Fruit fly (Drosophila melanogaster) whole organism, embryonic: Measurements from ENCODE around the gene mRpS10.
A peak's percentile ranks its signal among the peaks of the same experiment; 100 is the strongest.

Source experiments
- Atf-2 ChIP-seq: fragments of 200-800 bp; sonication (Bioruptor generic); optimal IDR thresholded peaks from 2 replicates; lab custom pipeline; 2016; ENCODE audit warnings: missing biosample characterization, missing genetic modification characterization
- CG10267 ChIP-seq: fragments of 200-800 bp; sonication (Bioruptor generic); optimal IDR thresholded peaks from 2 replicates; lab custom pipeline; 2018; ENCODE audit warnings: missing biosample characterization, mild to moderate bottlenecking, missing genetic modification characterization, moderate library complexity
- CG10321 ChIP-seq: fragments of 200-800 bp; sonication (Bioruptor generic); IDR thresholded peaks from 2 replicates; pipeline ENCODE4 v1.3.6; 2022; ENCODE audit warnings: missing biosample characterization, missing genetic modification characterization
- CG10565 ChIP-seq: fragments of 200-800 bp; sonication (Bioruptor generic); optimal IDR thresholded peaks from 3 replicates; lab custom pipeline; 2016; ENCODE audit warnings: missing biosample characterization, mild to moderate bottlenecking, missing genetic modification characterization
- CG11723 ChIP-seq: fragments of 200-800 bp; sonication (Bioruptor generic); optimal IDR thresholded peaks from 2 replicates; lab custom pipeline; 2017; ENCODE audit warnings: missing biosample characterization, mild to moderate bottlenecking, missing genetic modification characterization
- CG12236 ChIP-seq: fragments of 200-800 bp; sonication (Bioruptor generic); optimal IDR thresholded peaks from 2 replicates; lab custom pipeline; 2016; ENCODE audit warnings: missing biosample characterization, missing genetic modification characterization
- CG15011 ChIP-seq: fragments of 200-800 bp; sonication (Bioruptor generic); optimal IDR thresholded peaks from 3 replicates; lab custom pipeline; 2018; ENCODE audit warnings: missing biosample characterization, mild to moderate bottlenecking, missing genetic modification characterization
- CG17829 ChIP-seq: fragments of 200-800 bp; optimal IDR thresholded peaks from 2 replicates; lab custom pipeline; 2019; ENCODE audit warnings: missing biosample characterization, mild to moderate bottlenecking, missing genetic modification characterization, moderate library complexity
- CG18011 ChIP-seq: fragments of 200-800 bp; sonication (Bioruptor generic); optimal IDR thresholded peaks from 2 replicates; lab custom pipeline; 2017; ENCODE audit warnings: missing biosample characterization, missing genetic modification characterization, mild to moderate bottlenecking, moderate library complexity, missing genotype
- CG18262 ChIP-seq: fragments of 200-800 bp; optimal IDR thresholded peaks from 3 replicates; lab custom pipeline; 2019; ENCODE audit warnings: missing biosample characterization, mild to moderate bottlenecking, missing genetic modification characterization, moderate library complexity
- CG18764 ChIP-seq: fragments of 200-800 bp; sonication (Bioruptor generic); optimal IDR thresholded peaks from 3 replicates; lab custom pipeline; 2016; ENCODE audit warnings: missing biosample characterization, missing genetic modification characterization
- CG2129 ChIP-seq: fragments of 200-800 bp; sonication (Bioruptor generic); IDR thresholded peaks from 2 replicates; pipeline ENCODE4 v1.3.6; 2022; ENCODE audit warnings: missing biosample characterization, missing genetic modification characterization; ENCODE audit not compliant: partially characterized antibody
- CG31365 ChIP-seq: fragments of 200-800 bp; sonication (Bioruptor generic); optimal IDR thresholded peaks from 2 replicates; lab custom pipeline; 2018; ENCODE audit warnings: missing biosample characterization, mild to moderate bottlenecking, missing genetic modification characterization
- CG31441 ChIP-seq: fragments of 200-800 bp; sonication (Bioruptor generic); IDR thresholded peaks from 2 replicates; pipeline ENCODE4 v1.3.6; 2022; ENCODE audit warnings: missing biosample characterization, missing genetic modification characterization
- CG3726 ChIP-seq: fragments of 200-800 bp; sonication (Bioruptor generic); IDR thresholded peaks from 3 replicates; pipeline ENCODE4, ENCODE4 v1.3.6; 2022; ENCODE audit warnings: missing biosample characterization, missing genetic modification characterization
- CG3995 ChIP-seq: fragments of 200-800 bp; sonication (Bioruptor generic); optimal IDR thresholded peaks from 3 replicates; lab custom pipeline; 2016; ENCODE audit warnings: missing biosample characterization, missing genetic modification characterization
- CG43689 ChIP-seq: fragments of 200-800 bp; sonication (Bioruptor generic); IDR thresholded peaks from 2 replicates; pipeline ENCODE4 v1.3.6; 2022; ENCODE audit warnings: missing biosample characterization, missing genetic modification characterization
- CG6689 ChIP-seq: fragments of 200-800 bp; sonication (Bioruptor generic); IDR thresholded peaks from 2 replicates; pipeline ENCODE4 v1.3.6; 2022; ENCODE audit warnings: missing biosample characterization, missing genetic modification characterization
- CG6791 ChIP-seq: fragments of 200-800 bp; sonication (Bioruptor generic); IDR thresholded peaks from 3 replicates; pipeline ENCODE4 v1.3.6; 2022; ENCODE audit warnings: missing biosample characterization, missing genetic modification characterization; ENCODE audit not compliant: partially characterized antibody
- CG9727 ChIP-seq: fragments of 200-800 bp; sonication (Bioruptor generic); optimal IDR thresholded peaks from 3 replicates; lab custom pipeline; 2017; ENCODE audit warnings: missing biosample characterization, mild to moderate bottlenecking, missing genetic modification characterization
- D19A ChIP-seq: fragments of 200-800 bp; optimal IDR thresholded peaks from 3 replicates; lab custom pipeline; 2019; ENCODE audit warnings: missing biosample characterization, mild to moderate bottlenecking, missing genetic modification characterization, moderate library complexity
- Deaf1 ChIP-seq: fragments of 200-800 bp; optimal IDR thresholded peaks from 3 replicates; lab custom pipeline; 2019; ENCODE audit warnings: missing biosample characterization, mild to moderate bottlenecking, missing genetic modification characterization, moderate library complexity
- Fer1 ChIP-seq: fragments of 200-800 bp; sonication (Bioruptor generic); optimal IDR thresholded peaks from 2 replicates; lab custom pipeline; 2017; ENCODE audit warnings: missing biosample characterization, mild to moderate bottlenecking, missing genetic modification characterization
- Gug ChIP-seq: fragments of 200-800 bp; sonication (Bioruptor generic); IDR thresholded peaks from 4 replicates; pipeline ENCODE4 v1.3.6; 2022; ENCODE audit warnings: missing biosample characterization, missing genetic modification characterization
- Hr51 ChIP-seq, 2 experiments: fragments of 200-800 bp; sonication (Bioruptor generic); optimal IDR thresholded peaks; 2 replicates in 1 of 2; 3 replicates in 1 of 2; lab custom pipeline; 2016 to 2018; ENCODE audit warnings: missing biosample characterization in 2 of 2, missing genetic modification characterization in 2 of 2, mild to moderate bottlenecking in 1 of 2, moderate library complexity in 1 of 2
- Hsf ChIP-seq: fragments of 200-800 bp; sonication (Bioruptor generic); optimal IDR thresholded peaks from 3 replicates; lab custom pipeline; 2016; ENCODE audit warnings: missing biosample characterization, missing genetic modification characterization
- MBD-R2 ChIP-seq: fragments of 200-800 bp; sonication (Bioruptor generic); IDR thresholded peaks from 2 replicates; pipeline ENCODE4 v1.3.6; 2022; ENCODE audit warnings: missing biosample characterization, missing genetic modification characterization
- Med ChIP-seq: fragments of 200-800 bp; sonication (Bioruptor generic); peaks from one replicate; lab custom pipeline; 2016; ENCODE audit warnings: missing biosample characterization, missing genetic modification characterization, mild to moderate bottlenecking, inconsistent platforms, moderate library complexity
- Meics ChIP-seq: fragments of 200-800 bp; sonication (Bioruptor generic); optimal IDR thresholded peaks from 2 replicates; lab custom pipeline; 2017; ENCODE audit warnings: missing biosample characterization, mild to moderate bottlenecking, missing genetic modification characterization
- NC2α ChIP-seq: fragments of 200-800 bp; sonication (Bioruptor generic); optimal IDR thresholded peaks from 2 replicates; lab custom pipeline; 2016; ENCODE audit warnings: missing biosample characterization, missing genetic modification characterization
- PHDP ChIP-seq: fragments of 200-800 bp; sonication (Bioruptor generic); optimal IDR thresholded peaks from 3 replicates; lab custom pipeline; 2018; ENCODE audit warnings: missing biosample characterization, mild to moderate bottlenecking, missing genetic modification characterization, moderate library complexity
- Trl ChIP-seq, 3 experiments: fragments of >200 bp in 2 of 3; fragments of 200-800 bp in 1 of 3; sonication (Bioruptor generic) in 1 of 3; optimal IDR thresholded peaks; 2 replicates in 1 of 3; 3 replicates in 2 of 3; lab custom pipeline; 2016 to 2017; ENCODE audit warnings: missing biosample characterization in 1 of 3, missing genetic modification characterization in 1 of 3
- ase ChIP-seq: fragments of 200-800 bp; sonication (Bioruptor generic); IDR thresholded peaks from 3 replicates; pipeline ENCODE4 v1.3.6; 2022; ENCODE audit warnings: missing biosample characterization, missing genetic modification characterization
- bowl ChIP-seq: fragments of 200-800 bp; sonication (Bioruptor generic); IDR thresholded peaks from 2 replicates; pipeline ENCODE4 v1.3.6; 2022; ENCODE audit warnings: missing biosample characterization, missing genetic modification characterization
- chinmo ChIP-seq: fragments of 200-800 bp; sonication (Bioruptor generic); IDR thresholded peaks from 4 replicates; pipeline ENCODE4 v1.3.6; 2022; ENCODE audit warnings: missing biosample characterization, missing genetic modification characterization; ENCODE audit not compliant: partially characterized antibody
- ewg ChIP-seq: fragments of 200-800 bp; sonication (Bioruptor generic); optimal IDR thresholded peaks from 3 replicates; lab custom pipeline; 2017; ENCODE audit warnings: mild to moderate bottlenecking, missing biosample characterization, missing genetic modification reagents, missing genetic modification characterization
- eyg ChIP-seq: fragments of 200-800 bp; sonication (Bioruptor generic); optimal IDR thresholded peaks from 3 replicates; lab custom pipeline; 2016; ENCODE audit warnings: missing biosample characterization, missing genetic modification characterization
- gcm2 ChIP-seq: fragments of 200-800 bp; sonication (Bioruptor generic); optimal IDR thresholded peaks from 2 replicates; lab custom pipeline; 2016; ENCODE audit warnings: missing biosample characterization, missing genetic modification characterization
- gfzf ChIP-seq: fragments of 200-800 bp; sonication (Bioruptor generic); optimal IDR thresholded peaks from 2 replicates; lab custom pipeline; 2016; ENCODE audit warnings: missing biosample characterization, mild to moderate bottlenecking, missing genetic modification characterization, moderate library complexity
- kay ChIP-seq: fragments of 200-800 bp; sonication (Bioruptor generic); optimal IDR thresholded peaks from 2 replicates; lab custom pipeline; 2016; ENCODE audit warnings: missing biosample characterization, missing genetic modification characterization
- kni ChIP-seq: fragments of 200-800 bp; sonication (Bioruptor generic); optimal IDR thresholded peaks from 3 replicates; lab custom pipeline; 2017; ENCODE audit warnings: mild to moderate bottlenecking, missing biosample characterization, missing genetic modification reagents, missing genetic modification characterization
- knrl ChIP-seq: fragments of 200-800 bp; sonication (Bioruptor generic); IDR thresholded peaks from 3 replicates; pipeline ENCODE4 v1.3.6; 2022; ENCODE audit warnings: missing biosample characterization, missing genetic modification characterization; ENCODE audit not compliant: partially characterized antibody
- lmd ChIP-seq: fragments of 200-800 bp; sonication (Bioruptor generic); IDR thresholded peaks from 2 replicates; pipeline ENCODE4 v1.3.6; 2022; ENCODE audit warnings: missing biosample characterization, missing genetic modification characterization
- nmo ChIP-seq: fragments of 200-800 bp; sonication (Bioruptor generic); optimal IDR thresholded peaks from 2 replicates; lab custom pipeline; 2018; ENCODE audit warnings: missing biosample characterization, mild to moderate bottlenecking, missing genetic modification characterization, moderate library complexity
- pfk ChIP-seq: fragments of 200-800 bp; sonication (Bioruptor generic); optimal IDR thresholded peaks from 2 replicates; lab custom pipeline; 2018; ENCODE audit warnings: missing biosample characterization, mild to moderate bottlenecking, missing genetic modification characterization, moderate library complexity
- rib ChIP-seq: fragments of 200-800 bp; sonication (Bioruptor generic); IDR thresholded peaks from 2 replicates; pipeline ENCODE4 v1.3.6; 2022; ENCODE audit warnings: missing biosample characterization, missing genetic modification characterization
- ssp ChIP-seq: fragments of 200-800 bp; sonication (Bioruptor generic); IDR thresholded peaks from 2 replicates; pipeline ENCODE4 v1.3.6; 2022; ENCODE audit warnings: missing biosample characterization, missing genetic modification characterization
- tna ChIP-seq: fragments of 200-800 bp; sonication (Bioruptor generic); IDR thresholded peaks from 2 replicates; pipeline ENCODE4 v1.3.6; 2022; ENCODE audit warnings: missing biosample characterization, missing genetic modification characterization; ENCODE audit not compliant: partially characterized antibody
- tx ChIP-seq: fragments of 200-800 bp; sonication (Bioruptor generic); optimal IDR thresholded peaks from 2 replicates; lab custom pipeline; 2016; ENCODE audit warnings: missing biosample characterization, missing genetic modification characterization

mRpS10 gene

DNA sequence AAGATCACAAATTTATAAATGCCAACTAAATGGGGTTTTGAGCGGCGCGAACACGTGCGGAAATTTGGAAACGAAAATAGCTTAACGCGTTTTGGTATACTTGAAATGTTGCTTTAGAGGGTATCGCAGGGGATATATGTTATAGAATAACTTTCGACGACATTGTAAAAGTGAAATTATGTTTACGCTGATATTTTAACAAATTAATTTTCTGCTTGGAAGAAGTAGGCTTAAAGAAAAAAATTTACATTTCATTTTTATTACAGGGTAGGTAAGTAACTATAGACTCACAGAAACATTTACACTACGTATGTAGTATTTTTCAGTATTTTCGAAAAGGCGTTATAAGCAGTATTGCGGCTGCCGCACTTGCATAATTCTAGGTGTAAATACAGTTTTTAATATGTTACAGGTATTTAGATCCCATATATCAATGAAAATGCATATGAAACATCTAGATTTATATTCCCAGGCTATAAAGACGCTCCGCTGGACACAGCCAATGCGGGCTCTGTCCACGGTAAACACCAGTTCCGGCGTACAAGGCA lies at the start of gene mRpS10, which contains the start of gene Art3:
Gene mRpS10, plus strand, starts transcription at position 337 of the 548 bp plus-strand sequence.
Gene Art3, minus strand, starts transcription at position 80 of the 548 bp plus-strand sequence.
- TF ChIP-seq tx: peak; percentile 100
- peak; percentile 100 for TF ChIP-seq CG9727
- TF ChIP-seq Fer1 (GFP tag; lab: Kevin White, UChicago): peak; percentile 100
- peak; percentile 100 for TF ChIP-seq Atf-2 (GFP tag; lab: Kevin White, UChicago)
- peak; percentile 97 for TF ChIP-seq ssp (GFP tag; lab: Robert Waterston, UW)
- peak; percentile 91 for TF ChIP-seq CG3995
- TF ChIP-seq gcm2 (GFP tag; lab: Kevin White, UChicago): peak; percentile 99
- TF ChIP-seq tna (GFP tag; lab: Robert Waterston, UW): 0 out of 2 replicates have a peak, but pooled peaks have one; percentile 10
- TF ChIP-seq CG2129: no peak
- peak; percentile 100 for TF ChIP-seq PHDP (tag; lab: Kevin White, UChicago)
- peak; percentile 100 for TF ChIP-seq Meics
- TF ChIP-seq Hsf (GFP tag; lab: Kevin White, UChicago): peak; percentile 100
- peak; percentile 100 for TF ChIP-seq Hr51 (GFP tag; optimal IDR thresholded peaks at IDR 0.05; lab: Kevin White, UChicago)
- TF ChIP-seq pfk (GFP tag; lab: Kevin White, UChicago): peak; percentile 84
- TF ChIP-seq chinmo (GFP tag; lab: Robert Waterston, UW): no peak
- TF ChIP-seq Trl (optimal IDR thresholded peaks at IDR 0.05; lab: Kevin White, UChicago): no peak
- peak; percentile 100 for TF ChIP-seq Trl (GFP tag; optimal IDR thresholded peaks at IDR 0.05; lab: Kevin White, UChicago)
- peak; percentile 93 for TF ChIP-seq CG18011 (GFP tag; lab: Kevin White, UChicago)
- peak; percentile 100 for TF ChIP-seq lmd
- peak; percentile 99 for TF ChIP-seq D19A
- TF ChIP-seq eyg (GFP tag; lab: Kevin White, UChicago): peak; percentile 100
- peak; percentile 100 for TF ChIP-seq CG18262
- peak; percentile 51; the same call in 1 of the 3 replicates for TF ChIP-seq knrl (GFP tag; lab: Robert Waterston, UW)
- TF ChIP-seq bowl (GFP tag; lab: Robert Waterston, UW): peak; percentile 99
- peak; percentile 100 for TF ChIP-seq ase (GFP tag; lab: Robert Waterston, UW)
- TF ChIP-seq CG18764 (GFP tag; lab: Kevin White, UChicago): peak; percentile 100
- TF ChIP-seq CG43689 (GFP tag; lab: Robert Waterston, UW): peak; percentile 99
- peak; percentile 100 for TF ChIP-seq CG31441 (GFP tag; lab: Robert Waterston, UW)
- peak; percentile 100 for TF ChIP-seq CG15011 (GFP tag; lab: Kevin White, UChicago)
- peak; percentile 100 for TF ChIP-seq CG17829
- peak; percentile 100 for TF ChIP-seq kay (GFP tag; lab: Kevin White, UChicago)
- TF ChIP-seq Deaf1 (tag; lab: Kevin White, UChicago): peak; percentile 94
- peak; percentile 95 for TF ChIP-seq CG31365 (tag; lab: Kevin White, UChicago)
- TF ChIP-seq CG10565 (GFP tag; lab: Kevin White, UChicago): peak; percentile 99
- TF ChIP-seq gfzf: peak; percentile 89
- peak; percentile 99 for TF ChIP-seq Gug (GFP tag; lab: Robert Waterston, UW)
- TF ChIP-seq Med (GFP tag; lab: Kevin White, UChicago): peak; percentile 100
- TF ChIP-seq CG12236 (GFP tag; lab: Kevin White, UChicago): peak; percentile 100
- TF ChIP-seq CG10267 (tag; lab: Kevin White, UChicago): peak; percentile 100
- TF ChIP-seq rib (GFP tag; lab: Robert Waterston, UW): peak; percentile 100
- TF ChIP-seq CG10321 (GFP tag; lab: Robert Waterston, UW): peak; percentile 92
- peak; percentile 99 for TF ChIP-seq kni (GFP tag; lab: Kevin White, UChicago)
- TF ChIP-seq MBD-R2 (GFP tag; lab: Robert Waterston, UW): peak; percentile 100
- peak; percentile 100 for TF ChIP-seq CG6689 (GFP tag; lab: Robert Waterston, UW)
- TF ChIP-seq CG3726 (GFP tag; lab: Robert Waterston, UW): peak; percentile 100
- TF ChIP-seq NC2α (GFP tag; lab: Kevin White, UChicago): peak; percentile 99
- TF ChIP-seq CG11723: peak; percentile 99
- peak; percentile 100 for TF ChIP-seq nmo (GFP tag; lab: Kevin White, UChicago)
- no peak for TF ChIP-seq CG6791
- TF ChIP-seq ewg (GFP tag; lab: Kevin White, UChicago): peak; percentile 100
